Fruit fly (Drosophila melanogaster): ENCODE data around the gene Bulli.

dm6 chr3L:6451572-6451971 is 36.9 kb upstream of the Bulli start:
- no peak for TF ChIP-seq usp (GFP tag; optimal IDR thresholded peaks at IDR 0.05)
- TF ChIP-seq OdsH (GFP tag; optimal IDR thresholded peaks at IDR 0.05): no peak
- no peak for TF ChIP-seq fru (GFP tag; optimal IDR thresholded peaks at IDR 0.05)
- TF ChIP-seq Rel (GFP tag; optimal IDR thresholded peaks at IDR 0.05): no peak
- TF ChIP-seq Rel (tag; optimal IDR thresholded peaks at IDR 0.05): no peak
- TF ChIP-seq sage (GFP tag; optimal IDR thresholded peaks at IDR 0.05): no peak
- no peak for TF ChIP-seq Hnf4 (GFP tag; optimal IDR thresholded peaks at IDR 0.05)
- no peak for TF ChIP-seq Hr83 (GFP tag; optimal IDR thresholded peaks at IDR 0.05; ENCODE audit: poor library complexity, severe bottlenecking)
- no peak for TF ChIP-seq N (GFP tag; optimal IDR thresholded peaks at IDR 0.05)

Measured in whole organism, wandering third instar larva.